Fruit fly (Drosophila melanogaster) whole organism, prepupa: ENCODE data around the gene tara.

ENCODE experiments used
- CG16779 ChIP-seq: fragments of 200-800 bp; sonication (Bioruptor generic); optimal IDR thresholded peaks from 3 replicates; lab custom pipeline; 2017; ENCODE audit warnings: missing biosample characterization, mild to moderate bottlenecking, missing genetic modification characterization
- CG32006 ChIP-seq: fragments of 200-800 bp; sonication (Bioruptor generic); optimal IDR thresholded peaks from 3 replicates; lab custom pipeline; 2017; ENCODE audit warnings: missing biosample characterization, mild to moderate bottlenecking, missing genetic modification characterization
- CG6163 ChIP-seq: fragments of 200-800 bp; sonication (Bioruptor generic); IDR thresholded peaks from 3 replicates; pipeline ENCODE4 v1.3.6; 2022; ENCODE audit warnings: missing biosample characterization, missing genetic modification characterization
- CG6276 ChIP-seq: fragments of 200-800 bp; sonication (Bioruptor generic); optimal IDR thresholded peaks from 2 replicates; lab custom pipeline; 2017; ENCODE audit warnings: missing biosample characterization, mild to moderate bottlenecking, missing genetic modification characterization
- Eip75B ChIP-seq: fragments of 200-800 bp; sonication (Bioruptor generic); optimal IDR thresholded peaks from 3 replicates; lab custom pipeline; 2016; ENCODE audit warnings: missing biosample characterization, missing genetic modification characterization
- Gug ChIP-seq: fragments of 200-800 bp; sonication (Bioruptor generic); IDR thresholded peaks from 2 replicates; pipeline ENCODE4 v1.3.6; 2022; ENCODE audit warnings: missing biosample characterization, missing genetic modification characterization
- Hr38 ChIP-seq: sonication (Bioruptor generic); optimal IDR thresholded peaks from 2 replicates; lab custom pipeline; 2016; ENCODE audit warnings: missing biosample characterization, missing genetic modification characterization
- Hr39 ChIP-seq: fragments of 200-800 bp; sonication (Bioruptor generic); optimal IDR thresholded peaks from 2 replicates; lab custom pipeline; 2016; ENCODE audit warnings: missing biosample characterization, missing genetic modification characterization
- Met ChIP-seq: fragments of 200-800 bp; sonication (Bioruptor generic); optimal IDR thresholded peaks from 3 replicates; lab custom pipeline; 2016; ENCODE audit warnings: missing biosample characterization, missing genetic modification characterization
- Sox14 ChIP-seq: fragments of 200-800 bp; sonication (Bioruptor generic); optimal IDR thresholded peaks from 3 replicates; lab custom pipeline; 2016; ENCODE audit warnings: missing biosample characterization, missing genetic modification characterization
- dsx ChIP-seq: fragments of 200-800 bp; optimal IDR thresholded peaks from 3 replicates; lab custom pipeline; 2019; ENCODE audit warnings: missing biosample characterization, mild to moderate bottlenecking, missing genetic modification characterization, moderate library complexity; ENCODE audit not compliant: poor library complexity, severe bottlenecking
- fd59A ChIP-seq: fragments of 200-800 bp; sonication (Bioruptor generic); optimal IDR thresholded peaks from 2 replicates; lab custom pipeline; 2017; ENCODE audit warnings: missing biosample characterization, mild to moderate bottlenecking, missing genetic modification characterization, missing genetic modification reagents
- spab ChIP-seq: fragments of 200-800 bp; sonication (Bioruptor generic); optimal IDR thresholded peaks from 2 replicates; lab custom pipeline; 2017; ENCODE audit warnings: missing biosample characterization, mild to moderate bottlenecking, missing genetic modification characterization, missing genetic modification reagents

DNA sequence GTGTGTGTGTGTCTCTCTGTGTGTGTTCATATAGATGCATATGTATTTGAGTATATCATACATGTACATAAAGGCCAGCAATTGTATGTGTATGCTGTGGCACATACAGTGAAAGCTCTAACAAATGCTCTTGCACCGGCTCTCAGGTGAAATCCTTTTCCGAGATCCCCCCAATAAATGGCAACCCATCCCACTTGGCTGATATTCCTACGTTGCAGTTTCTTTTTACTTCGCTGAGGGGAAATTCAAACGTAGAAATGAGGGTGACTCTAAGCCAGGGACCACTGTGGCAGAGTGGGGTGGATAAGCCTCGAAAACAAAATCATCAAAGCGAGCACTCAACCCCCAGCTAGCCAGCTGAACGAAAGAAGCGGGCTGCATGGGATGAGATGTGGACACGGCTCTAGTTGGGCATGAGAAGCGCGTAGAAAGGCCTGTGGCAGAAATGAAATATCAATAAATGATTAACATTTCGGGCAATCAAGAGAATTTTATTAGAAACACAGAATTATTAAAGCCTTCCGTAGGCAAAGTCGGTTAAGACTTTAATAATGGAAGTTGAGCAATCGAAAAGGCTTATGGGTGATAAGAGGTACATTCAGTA is 3.0 kb upstream of the tara start:
- TF ChIP-seq Sox14 (GFP tag; lab: Kevin White, UChicago), result peak; percentile 99
- TF ChIP-seq dsx (GFP tag; lab: Kevin White, UChicago), result peak; percentile 94
- TF ChIP-seq Hr39 (GFP tag; lab: Kevin White, UChicago), result peak; percentile 98
- TF ChIP-seq CG6276 (GFP tag; lab: Kevin White, UChicago), result peak; percentile 96
- TF ChIP-seq CG6163 (GFP tag; lab: Robert Waterston, UW), result peak; percentile 99
- TF ChIP-seq spab (GFP tag; lab: Kevin White, UChicago), result peak; percentile 85
- peak; percentile 92 for TF ChIP-seq fd59A (GFP tag; lab: Kevin White, UChicago)
- TF ChIP-seq CG32006, result peak; percentile 96
- TF ChIP-seq Hr38 (GFP tag; lab: Kevin White, UChicago), result peak; percentile 98
- peak; percentile 98 for TF ChIP-seq Eip75B
- peak; percentile 93 for TF ChIP-seq CG16779 (tag; lab: Kevin White, UChicago)
- TF ChIP-seq Gug (GFP tag; lab: Robert Waterston, UW), result peak; percentile 98
- peak; percentile 97 for TF ChIP-seq Met (GFP tag; lab: Kevin White, UChicago)
